Worm (Caenorhabditis elegans): ENCODE data around the gene srsx-28.

Gene srsx-28

ce11 chrV:10114329-10114728 lies 38.0 kb upstream of the srsx-28 start, which contains the start of gene cht-5:
Gene cht-5 (plus strand): TSS chrV:10114629.
- TF ChIP-seq tbx-37 (GFP tag; conservative IDR thresholded peaks at IDR 0.05) (no peak), ceh-13 (GFP tag; optimal IDR thresholded peaks at IDR 0.05) (no peak), F13C5.2 (tag; optimal IDR thresholded peaks at IDR 0.05) (no peak), ama-1 (optimal IDR thresholded peaks at IDR 0.05) (no peak), B0310.2 (tag; optimal IDR thresholded peaks at IDR 0.05) (no peak), hmbx-1 (tag; optimal IDR thresholded peaks at IDR 0.05) (no peak), tbx-11 (GFP tag; IDR thresholded peaks at IDR 0.05) (no peak), scrt-1 (GFP tag; IDR thresholded peaks at IDR 0.05) (no peak), flt-1 (GFP tag; IDR thresholded peaks at IDR 0.05) (no peak), sea-1 (GFP tag; conservative IDR thresholded peaks at IDR 0.05) (no peak), ceh-36 (tag; optimal IDR thresholded peaks at IDR 0.05) (no peak), aly-1 (tag; optimal IDR thresholded peaks at IDR 0.05) (no peak), hmg-4 (GFP tag; optimal IDR thresholded peaks at IDR 0.05) (no peak), tra-4 (tag; optimal IDR thresholded peaks at IDR 0.05) (no peak)

- TF ChIP-seq pes-1 (GFP tag; IDR thresholded peaks at IDR 0.05) = no peak
- no peak for TF ChIP-seq ama-1 (optimal IDR thresholded peaks at IDR 0.05)
- TF ChIP-seq hnd-1 (tag; optimal IDR thresholded peaks at IDR 0.05) = no peak
- no peak for TF ChIP-seq sea-1 (GFP tag; conservative IDR thresholded peaks at IDR 0.05)
- no peak for TF ChIP-seq flt-1 (GFP tag; IDR thresholded peaks at IDR 0.05)
- no peak for TF ChIP-seq aly-1 (tag; optimal IDR thresholded peaks at IDR 0.05)
- TF ChIP-seq B0310.2 (tag; optimal IDR thresholded peaks at IDR 0.05) = no peak
- TF ChIP-seq ceh-36 (tag; optimal IDR thresholded peaks at IDR 0.05) = no peak
- TF ChIP-seq ets-7 (tag; optimal IDR thresholded peaks at IDR 0.05) = no peak
These were observed 34.9 kb upstream of the srsx-28 start, which contains the start of gene C08B6.5 for ce11 chrV:10117465-10117864. Gene C08B6.5 (plus strand): TSS chrV:10117765.

- TF ChIP-seq B0310.2 (tag; optimal IDR thresholded peaks at IDR 0.05) (no peak), hmg-4 (GFP tag; optimal IDR thresholded peaks at IDR 0.05) (no peak), ets-7 (tag; optimal IDR thresholded peaks at IDR 0.05) (no peak), ama-1 (optimal IDR thresholded peaks at IDR 0.05) (no peak), tra-4 (tag; optimal IDR thresholded peaks at IDR 0.05) (no peak), tbx-37 (GFP tag; conservative IDR thresholded peaks at IDR 0.05) (no peak), hmbx-1 (tag; optimal IDR thresholded peaks at IDR 0.05) (no peak), F13C5.2 (tag; optimal IDR thresholded peaks at IDR 0.05) (no peak), sea-1 (GFP tag; conservative IDR thresholded peaks at IDR 0.05) (no peak), tbx-11 (GFP tag; IDR thresholded peaks at IDR 0.05) (no peak), hnd-1 (tag; optimal IDR thresholded peaks at IDR 0.05) (no peak), pes-1 (GFP tag; IDR thresholded peaks at IDR 0.05) (no peak), ceh-36 (tag; optimal IDR thresholded peaks at IDR 0.05) (no peak)
These were observed 31.5 kb upstream of the srsx-28 start, which contains the start of gene srxa-18 for ce11 chrV:10120898-10121297. Gene srxa-18 (minus strand): TSS chrV:10120997.

ce11 chrV:10122670-10123069 lies 29.7 kb upstream of the srsx-28 start, which contains the start of gene srxa-19:
Gene srxa-19 (minus strand): TSS chrV:10122770.
- TF ChIP-seq flt-1 (GFP tag; IDR thresholded peaks at IDR 0.05) (no peak), hmg-4 (GFP tag; optimal IDR thresholded peaks at IDR 0.05) (no peak), tbx-11 (GFP tag; IDR thresholded peaks at IDR 0.05) (no peak), aly-1 (tag; optimal IDR thresholded peaks at IDR 0.05) (no peak), hnd-1 (tag; optimal IDR thresholded peaks at IDR 0.05) (no peak), ets-7 (tag; optimal IDR thresholded peaks at IDR 0.05) (no peak), hmbx-1 (tag; optimal IDR thresholded peaks at IDR 0.05) (no peak), tra-4 (tag; optimal IDR thresholded peaks at IDR 0.05) (no peak), B0310.2 (tag; optimal IDR thresholded peaks at IDR 0.05) (no peak), ama-1 (optimal IDR thresholded peaks at IDR 0.05) (no peak), ceh-13 (GFP tag; optimal IDR thresholded peaks at IDR 0.05) (no peak), F13C5.2 (tag; optimal IDR thresholded peaks at IDR 0.05) (no peak), tbx-37 (GFP tag; conservative IDR thresholded peaks at IDR 0.05) (no peak), scrt-1 (GFP tag; IDR thresholded peaks at IDR 0.05) (no peak), pes-1 (GFP tag; IDR thresholded peaks at IDR 0.05) (no peak)

ce11 chrV:10123324-10123723 lies 29.1 kb upstream of the srsx-28 start, which contains the start of gene C08B6.6:
Gene C08B6.6 (plus strand): TSS chrV:10123624.
- TF ChIP-seq hmbx-1 (tag; optimal IDR thresholded peaks at IDR 0.05) (no peak), hnd-1 (tag; optimal IDR thresholded peaks at IDR 0.05) (no peak), ceh-36 (tag; optimal IDR thresholded peaks at IDR 0.05) (no peak)

ce11 chrV:10124799-10125548 lies 27.4 kb upstream of the srsx-28 start, which contains the start of gene C08B6.10:
Gene C08B6.10 (plus strand): TSS chrV:10125498.
- no peak for TF ChIP-seq hnd-1 (tag; optimal IDR thresholded peaks at IDR 0.05)
- no peak for TF ChIP-seq tra-4 (tag; optimal IDR thresholded peaks at IDR 0.05)
- no peak for TF ChIP-seq tbx-37 (GFP tag; conservative IDR thresholded peaks at IDR 0.05)

ce11 chrV:10130195-10130594 lies 22.2 kb upstream of the srsx-28 start, which contains the start of gene aos-1:
Gene aos-1 (minus strand): TSS chrV:10130295.
- TF ChIP-seq flt-1 (GFP tag; IDR thresholded peaks at IDR 0.05) (no peak), tbx-11 (GFP tag; IDR thresholded peaks at IDR 0.05) (no peak), B0310.2 (tag; optimal IDR thresholded peaks at IDR 0.05) (no peak), tra-4 (tag; optimal IDR thresholded peaks at IDR 0.05) (no peak), ama-1 (optimal IDR thresholded peaks at IDR 0.05) (no peak), ets-7 (tag; optimal IDR thresholded peaks at IDR 0.05) (no peak), tbx-37 (GFP tag; conservative IDR thresholded peaks at IDR 0.05) (no peak), hmg-4 (GFP tag; optimal IDR thresholded peaks at IDR 0.05) (no peak), ceh-13 (GFP tag; optimal IDR thresholded peaks at IDR 0.05) (no peak), F13C5.2 (tag; optimal IDR thresholded peaks at IDR 0.05) (no peak), ceh-36 (tag; optimal IDR thresholded peaks at IDR 0.05) (no peak), pes-1 (GFP tag; IDR thresholded peaks at IDR 0.05) (no peak), aly-1 (tag; optimal IDR thresholded peaks at IDR 0.05) (no peak), scrt-1 (GFP tag; IDR thresholded peaks at IDR 0.05) (no peak), sea-1 (GFP tag; conservative IDR thresholded peaks at IDR 0.05) (no peak), hnd-1 (tag; optimal IDR thresholded peaks at IDR 0.05) (no peak), hmbx-1 (tag; optimal IDR thresholded peaks at IDR 0.05) (no peak)

Data from whole organism, early embryonic.